Fruit fly (Drosophila melanogaster) whole organism, adult: ENCODE measurements around the gene FucTA.

Source experiments
- CG5204 ChIP-seq: fragments of 200-800 bp; sonication (Bioruptor generic); optimal IDR thresholded peaks from 2 replicates; lab custom pipeline; 2016; ENCODE audit warnings: missing biosample characterization, missing genetic modification characterization
- Crg-1 ChIP-seq: fragments of 200-800 bp; sonication (Bioruptor generic); optimal IDR thresholded peaks from 2 replicates; lab custom pipeline; 2016; ENCODE audit warnings: missing biosample characterization, missing genetic modification characterization
- cic ChIP-seq: fragments of 200-800 bp; sonication (Bioruptor generic); optimal IDR thresholded peaks from 2 replicates; lab custom pipeline; 2017; ENCODE audit warnings: missing biosample characterization, mild to moderate bottlenecking, missing genetic modification characterization, moderate library complexity
- pad ChIP-seq: fragments of 200-800 bp; sonication (Bioruptor generic); optimal IDR thresholded peaks from 3 replicates; lab custom pipeline; 2017; ENCODE audit warnings: missing biosample characterization, missing genetic modification characterization, mild to moderate bottlenecking, moderate library complexity, missing genetic modification reagents
- tj ChIP-seq: fragments of 200-800 bp; sonication (Bioruptor generic); optimal IDR thresholded peaks from 3 replicates; lab custom pipeline; 2017; ENCODE audit warnings: missing biosample characterization, mild to moderate bottlenecking, missing genetic modification characterization, moderate library complexity

- no peak for TF ChIP-seq Crg-1 (GFP tag; lab: Kevin White, UChicago)
- TF ChIP-seq cic (GFP tag; lab: Kevin White, UChicago), result no peak
- no peak for TF ChIP-seq tj (GFP tag; lab: Kevin White, UChicago)
- no peak for TF ChIP-seq CG5204 (GFP tag; lab: Kevin White, UChicago)
- TF ChIP-seq pad (GFP tag; lab: Kevin White, UChicago), result no peak
Measured at dm6 chr3L:15097878-15098520, 48.9 kb upstream of the FucTA start, which contains the start of gene Ctps.
